Worm (Caenorhabditis elegans) whole organism, midembryonic: Measurements from ENCODE around the gene hsp-43.

ENCODE experiments used
- T22C8.4 ChIP-seq: fragments of 200-800 bp; sonication (Bioruptor generic); IDR thresholded peaks from 2 replicates; pipeline ENCODE4 v1.3.6; 2022; ENCODE audit warnings: missing genetic modification characterization, missing compliant biosample characterization
- cog-1 ChIP-seq: sonication (generic microtip); optimal IDR thresholded peaks from 2 replicates; lab custom pipeline; 2016; ENCODE audit warnings: missing genetic modification characterization, missing compliant biosample characterization
- klf-2 ChIP-seq: fragments of 200-800 bp; sonication (Bioruptor generic); conservative IDR thresholded peaks from 2 replicates; pipeline ENCODE4 v1.3.6; 2022; ENCODE audit warnings: missing genetic modification reagents, missing genetic modification characterization, missing compliant biosample characterization
- med-1 ChIP-seq: sonication (generic microtip); optimal IDR thresholded peaks from 2 replicates; lab custom pipeline; 2017; ENCODE audit warnings: missing genetic modification characterization, mild to moderate bottlenecking, missing compliant biosample characterization, antibody characterized with exemption, missing genetic modification reagents; ENCODE audit not compliant: insufficient read depth
- ref-1 ChIP-seq: fragments of 200-800 bp; sonication (Bioruptor generic); conservative IDR thresholded peaks from 2 replicates; pipeline ENCODE4 v1.3.6; 2022; ENCODE audit warnings: missing genetic modification reagents, missing genetic modification characterization, missing compliant biosample characterization
- tab-1 ChIP-seq: fragments of 200-800 bp; sonication (Bioruptor generic); IDR thresholded peaks from 2 replicates; pipeline ENCODE4 v1.3.6; 2022; ENCODE audit warnings: missing genetic modification characterization, missing compliant biosample characterization
- ztf-29 ChIP-seq: fragments of 200-800 bp; sonication (Bioruptor generic); IDR thresholded peaks from 2 replicates; pipeline ENCODE4 v1.3.6; 2022; ENCODE audit warnings: missing genetic modification reagents, missing genetic modification characterization, missing compliant biosample characterization

DNA sequence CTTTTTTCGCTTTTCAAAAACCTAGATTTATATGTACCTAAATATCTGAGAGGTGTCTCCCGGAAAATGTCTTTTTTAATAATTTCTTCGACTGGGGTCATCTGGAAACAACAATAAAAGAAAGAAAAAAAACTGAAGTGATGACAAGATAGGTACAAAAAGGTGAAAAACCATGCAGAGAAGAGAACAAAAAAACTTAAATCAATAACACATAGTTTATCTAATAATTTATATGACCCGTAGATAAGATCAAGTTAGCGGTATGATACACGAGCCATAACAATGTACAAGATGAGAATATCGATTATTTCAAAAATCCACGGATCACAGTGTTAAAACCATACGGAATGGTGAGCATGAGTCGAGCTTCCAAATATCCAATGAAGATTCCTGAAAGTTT lies 29.0 kb downstream of the hsp-43 start, which contains the start of gene mtp-18:
- no peak for TF ChIP-seq tab-1 (GFP tag; lab: Robert Waterston, UW)
- TF ChIP-seq ref-1 (GFP tag; lab: Robert Waterston, UW) = no peak
- TF ChIP-seq ztf-29 (GFP tag; lab: Robert Waterston, UW) = no peak
- TF ChIP-seq med-1 (GFP tag; lab: Kevin White, UChicago) = no peak
- TF ChIP-seq cog-1 (tag; lab: Kevin White, UChicago) = no peak
- no peak for TF ChIP-seq klf-2
- TF ChIP-seq T22C8.4 (GFP tag; lab: Robert Waterston, UW) = no peak
